Worm (Caenorhabditis elegans) whole organism, young adult: ENCODE results near the gene clec-191.
"Not testable (repeated sequence)": the region's sequence is repeated elsewhere in the genome, so short reads cannot be mapped to it uniquely, and the experiment has no call there.

Experiments used
- B0019.2 ChIP-seq: fragments of 200-800 bp; sonication (Bioruptor generic); conservative IDR thresholded peaks from 2 replicates; pipeline ENCODE4 v1.3.6; 2022; ENCODE audit warnings: missing genetic modification reagents, missing genetic modification characterization, missing compliant biosample characterization
- B0261.1 ChIP-seq: sonication (generic microtip); optimal IDR thresholded peaks from 2 replicates; lab custom pipeline; 2016; ENCODE audit warnings: mild to moderate bottlenecking, missing genetic modification characterization, moderate library complexity, missing compliant biosample characterization
- C06A6.2 ChIP-seq: fragments of 200-800 bp; sonication (Bioruptor generic); conservative IDR thresholded peaks from 2 replicates; pipeline ENCODE4 v1.3.6; 2022; ENCODE audit warnings: missing genetic modification characterization, missing compliant biosample characterization
- F37B4.10 ChIP-seq: fragments of 200-800 bp; sonication (Bioruptor generic); IDR thresholded peaks from 2 replicates; pipeline ENCODE4 v1.3.6; 2022; ENCODE audit warnings: missing genetic modification characterization, missing compliant biosample characterization
- F52B5.7 ChIP-seq: sonication (generic microtip); optimal IDR thresholded peaks from 2 replicates; lab custom pipeline; 2016; ENCODE audit warnings: mild to moderate bottlenecking, missing genetic modification characterization, missing compliant biosample characterization
- Y53F4B.3 ChIP-seq: fragments of 200-800 bp; sonication (Bioruptor generic); IDR thresholded peaks from 2 replicates; pipeline ENCODE4 v1.3.6; 2022; ENCODE audit warnings: missing genetic modification reagents, missing genetic modification characterization, missing compliant biosample characterization
- atf-7 ChIP-seq: sonication (generic microtip); optimal IDR thresholded peaks from 2 replicates; lab custom pipeline; 2017; ENCODE audit warnings: mild to moderate bottlenecking, missing genetic modification characterization, missing compliant biosample characterization
- athp-1 ChIP-seq: sonication (generic microtip); optimal IDR thresholded peaks from 2 replicates; lab custom pipeline; 2017; ENCODE audit warnings: mild to moderate bottlenecking, missing genetic modification characterization, missing compliant biosample characterization
- attf-6 ChIP-seq: fragments of 200-800 bp; sonication (Bioruptor generic); IDR thresholded peaks from 2 replicates; pipeline ENCODE4 v1.3.6; 2022; ENCODE audit warnings: missing genetic modification reagents, missing genetic modification characterization, missing compliant biosample characterization
- bed-1 ChIP-seq: fragments of 200-800 bp; sonication (Bioruptor generic); IDR thresholded peaks from 2 replicates; pipeline ENCODE4 v1.3.6; 2022; ENCODE audit warnings: missing genetic modification reagents, missing genetic modification characterization, missing compliant biosample characterization
- ccch-3 ChIP-seq: fragments of 200-800 bp; sonication (Bioruptor generic); optimal IDR thresholded peaks from 2 replicates; lab custom pipeline; 2018; ENCODE audit warnings: mild to moderate bottlenecking, missing genetic modification characterization, missing compliant biosample characterization
- ceh-100 ChIP-seq: fragments of 200-800 bp; sonication (Bioruptor generic); IDR thresholded peaks from 2 replicates; pipeline ENCODE4 v1.3.6; 2022; ENCODE audit warnings: missing genetic modification reagents, missing genetic modification characterization, missing compliant biosample characterization
- gei-17 ChIP-seq: fragments of 200-800 bp; sonication (Bioruptor generic); optimal IDR thresholded peaks from 2 replicates; lab custom pipeline; 2018; ENCODE audit warnings: mild to moderate bottlenecking, missing genetic modification characterization, missing compliant biosample characterization
- hlh-26 ChIP-seq: fragments of 200-800 bp; sonication (Bioruptor generic); conservative IDR thresholded peaks from 2 replicates; pipeline ENCODE4 v1.3.6; 2022; ENCODE audit warnings: missing genetic modification reagents, missing genetic modification characterization, missing compliant biosample characterization
- hmg-1.2 ChIP-seq: fragments of 200-800 bp; sonication (Bioruptor generic); IDR thresholded peaks from 2 replicates; pipeline ENCODE4 v1.3.6; 2022; ENCODE audit warnings: missing genetic modification reagents, missing genetic modification characterization, missing compliant biosample characterization
- lag-1 ChIP-seq: fragments of 200-800 bp; sonication (Bioruptor generic); IDR thresholded peaks from 2 replicates; pipeline ENCODE4 v1.3.6; 2022; ENCODE audit warnings: missing genetic modification reagents, missing genetic modification characterization, missing compliant biosample characterization
- let-526 ChIP-seq: fragments of 200-800 bp; sonication (Bioruptor generic); IDR thresholded peaks from 2 replicates; pipeline ENCODE4 v1.3.6; 2022; ENCODE audit warnings: missing genetic modification reagents, missing genetic modification characterization, missing compliant biosample characterization
- lin-26 ChIP-seq: fragments of 200-800 bp; sonication (Bioruptor generic); IDR thresholded peaks from 2 replicates; pipeline ENCODE4 v1.3.6; 2022; ENCODE audit warnings: missing genetic modification reagents, missing genetic modification characterization, missing compliant biosample characterization
- lin-35 ChIP-seq, 3 experiments: fragments of 150-350 bp in 2 of 3; sonication (generic microtip) in 1 of 3; optimal IDR thresholded peaks; 2 replicates each; lab custom pipeline; 2014 to 2018; ENCODE audit warnings: missing biosample characterization in 3 of 3, missing genetic modification characterization in 3 of 3, missing genetic modification reagents in 3 of 3
- mel-28 ChIP-seq: sonication (generic microtip); optimal IDR thresholded peaks from 2 replicates; lab custom pipeline; 2016; ENCODE audit warnings: borderline replicate concordance, mild to moderate bottlenecking, missing genetic modification characterization, missing compliant biosample characterization
- mes-4 ChIP-seq: sonication (generic microtip); optimal IDR thresholded peaks from 2 replicates; lab custom pipeline; 2016; ENCODE audit warnings: missing genotype, missing genetic modification characterization, missing compliant biosample characterization
- nfyb-1 ChIP-seq: fragments of 200-800 bp; sonication (Bioruptor generic); IDR thresholded peaks from 2 replicates; pipeline ENCODE4 v1.3.6; 2022; ENCODE audit warnings: missing genetic modification reagents, missing genetic modification characterization, missing compliant biosample characterization
- repo-1 ChIP-seq: sonication (generic microtip); optimal IDR thresholded peaks from 2 replicates; lab custom pipeline; 2017; ENCODE audit warnings: mild to moderate bottlenecking, missing genetic modification characterization, missing compliant biosample characterization
- rpc-1 ChIP-seq, 2 experiments: fragments of 150-350 bp in 1 of 2; sonication (generic microtip) in 1 of 2; optimal IDR thresholded peaks; 2 replicates each; lab custom pipeline; 2014 to 2018; ENCODE audit warnings: missing biosample characterization in 1 of 2, missing genetic modification characterization in 1 of 2, missing genetic modification reagents in 1 of 2, missing genotype in 1 of 2
- snpc-1.3 ChIP-seq: sonication (generic microtip); optimal IDR thresholded peaks from 2 replicates; lab custom pipeline; 2017; ENCODE audit warnings: missing genetic modification characterization, mild to moderate bottlenecking, missing compliant biosample characterization, antibody characterized with exemption, moderate library complexity, missing genotype, missing genetic modification reagents; ENCODE audit not compliant: insufficient read depth
- snpc-4 ChIP-seq, 5 experiments: fragments of 150-350 bp in 1 of 5; sonication (generic microtip) in 4 of 5; optimal IDR thresholded peaks; 2 replicates each; lab custom pipeline; 2014 to 2018; ENCODE audit warnings: missing genetic modification characterization in 5 of 5, missing biosample characterization in 3 of 5, antibody characterized with exemption in 2 of 5, mild to moderate bottlenecking in 2 of 5, missing compliant biosample characterization in 2 of 5, missing genotype in 2 of 5, moderate library complexity in 2 of 5, missing genetic modification reagents in 1 of 5
- tbp1 ChIP-seq: fragments of 200-800 bp; sonication (Bioruptor generic); optimal IDR thresholded peaks from 2 replicates; lab custom pipeline; 2018; ENCODE audit warnings: mild to moderate bottlenecking, missing genetic modification characterization, missing compliant biosample characterization
- unc-130 ChIP-seq: sonication (generic microtip); optimal IDR thresholded peaks from 2 replicates; lab custom pipeline; 2016; ENCODE audit warnings: missing genetic modification reagents, missing genetic modification characterization, missing compliant biosample characterization
- ztf-18 ChIP-seq: sonication (generic microtip); optimal IDR thresholded peaks from 2 replicates; lab custom pipeline; 2016; ENCODE audit warnings: missing genotype, mild to moderate bottlenecking, missing genetic modification characterization, missing compliant biosample characterization
- ztf-3 ChIP-seq: fragments of 200-800 bp; sonication (Bioruptor generic); optimal IDR thresholded peaks from 2 replicates; lab custom pipeline; 2018; ENCODE audit warnings: mild to moderate bottlenecking, missing genetic modification characterization, missing compliant biosample characterization

Gene clec-191

DNA sequence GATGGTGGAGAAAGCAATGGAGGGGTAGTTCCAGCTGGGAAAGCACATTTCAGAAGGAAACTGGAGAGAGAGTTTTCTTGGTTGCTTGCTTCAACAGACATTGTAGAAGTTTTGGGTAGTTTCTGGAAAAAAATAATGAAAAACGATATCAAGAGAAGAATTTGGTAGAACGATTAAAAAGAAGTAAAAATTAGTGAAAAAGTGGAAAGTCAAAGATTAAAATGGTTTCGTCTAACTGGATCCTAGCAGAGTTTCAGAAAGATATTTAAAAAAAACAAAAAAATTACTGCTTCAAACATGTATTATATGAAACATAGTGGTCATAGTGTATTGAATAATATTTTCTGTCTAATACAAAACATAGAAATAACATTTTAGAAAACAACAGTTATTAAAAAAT lies 3.2 kb downstream of the clec-191 start, which contains the start of gene F38C2.7:
Gene F38C2.7, minus strand, starts transcription at position 101 of the 400 bp plus-strand sequence.
- TF ChIP-seq ccch-3 (GFP tag; lab: Kevin White, UChicago), result no peak
- TF ChIP-seq F37B4.10 (GFP tag; lab: Robert Waterston, UW), result no peak
- no peak for TF ChIP-seq B0019.2
- TF ChIP-seq bed-1 (GFP tag; lab: Robert Waterston, UW), result no peak
- no peak for TF ChIP-seq ceh-100
- TF ChIP-seq let-526, result no peak
- TF ChIP-seq athp-1 (tag; lab: Kevin White, UChicago), result no peak
- no peak for TF ChIP-seq nfyb-1 (GFP tag; lab: Robert Waterston, UW)

DNA sequence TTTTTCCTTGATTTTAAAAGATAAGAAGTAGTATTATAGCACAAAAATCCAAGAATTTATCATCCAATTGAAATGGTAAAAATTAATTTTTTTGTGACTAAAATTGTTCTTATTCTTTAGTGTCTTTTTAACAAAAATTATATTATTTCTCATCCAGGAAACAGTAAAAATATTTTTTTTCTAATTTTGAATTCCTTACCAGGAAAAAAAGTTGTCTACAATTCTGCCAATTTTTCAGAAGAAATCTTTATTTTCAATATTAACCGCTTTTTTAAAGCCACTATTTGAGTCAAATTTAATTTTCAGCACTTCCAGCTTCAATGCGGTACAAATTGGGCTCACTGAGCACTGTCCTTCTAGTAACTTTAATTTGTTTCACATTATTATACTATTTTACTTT lies 9.6 kb downstream of the clec-191 start, which contains the start of gene F38C2.4:
Gene F38C2.4, plus strand, starts transcription at position 301 of the 400 bp plus-strand sequence.
- TF ChIP-seq snpc-4 (GFP tag; optimal IDR thresholded peaks at IDR 0.05; lab: Kevin White, UChicago) (no peak), snpc-4 (tag; optimal IDR thresholded peaks at IDR 0.05; lab: Kevin White, UChicago) (peak in 2 of 4 experiments; percentile 12 to 43), C06A6.2 (no peak), ztf-18 (no peak)
- TF ChIP-seq, all 124 proteins: peak for 1

DNA sequence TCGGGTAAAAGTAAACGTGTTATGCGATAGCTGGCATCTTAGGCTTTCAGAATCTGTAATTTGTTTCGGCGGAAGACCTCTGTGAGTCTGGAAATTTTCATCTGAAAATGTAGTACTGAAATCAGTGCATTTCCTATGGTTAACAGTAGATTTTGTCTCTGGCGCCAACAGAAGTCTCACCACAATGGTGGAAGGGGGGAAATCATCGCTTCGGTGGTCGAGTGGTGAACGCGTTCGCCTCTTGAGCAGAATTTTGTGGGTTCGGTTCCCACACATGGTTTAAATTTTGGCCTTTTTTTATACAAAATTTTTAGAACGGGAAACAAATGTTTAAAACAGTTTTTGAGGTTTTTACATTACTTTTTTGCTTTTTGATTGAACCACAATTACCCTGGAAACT lies 20.3 kb downstream of the clec-191 start:
- TF ChIP-seq tbp1 (peak; percentile 79), rpc-1 (tag; optimal IDR thresholded peaks at IDR 0.05; lab: Kevin White, UChicago) (peak; percentile 51), snpc-4 (tag; optimal IDR thresholded peaks at IDR 0.05; lab: Kevin White, UChicago) (peak in 1 of 4 experiments; percentile 86), B0261.1 (tag; lab: Kevin White, UChicago) (peak; percentile 55), hmg-1.2 (GFP tag; lab: Robert Waterston, UW) (peak; percentile 46; the same call in 1 of the 2 replicates), attf-6 (GFP tag; lab: Robert Waterston, UW) (peak; percentile 95)
- not testable (repeated sequence) for TF ChIP-seq rpc-1 (optimal IDR thresholded peaks at IDR 0.05; lab: Kevin White, UChicago); snpc-4 (GFP tag; optimal IDR thresholded peaks at IDR 0.05; lab: Kevin White, UChicago)

DNA sequence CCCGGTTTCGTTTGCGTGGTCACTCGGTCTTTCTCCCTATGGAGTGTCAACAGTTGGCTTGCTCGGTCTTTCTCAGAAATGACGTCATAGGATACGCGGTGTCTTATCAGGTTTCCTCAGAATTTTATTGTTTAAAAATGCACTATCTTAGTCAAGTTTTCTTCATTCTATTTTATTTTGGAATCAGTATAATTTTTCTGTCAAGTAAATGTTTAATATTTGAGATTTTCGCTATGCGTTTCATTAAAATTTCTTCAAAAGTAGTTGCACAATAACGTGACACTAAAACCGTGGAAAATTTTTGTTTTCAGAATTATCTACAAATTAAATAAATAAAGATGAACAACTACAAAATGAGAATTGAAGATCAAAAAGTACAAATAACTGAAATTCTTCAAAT lies 23.2 kb downstream of the clec-191 start, which contains the start of gene hlh-31:
Gene hlh-31, plus strand, starts transcription at position 301 of the 400 bp plus-strand sequence.
- no peak for TF ChIP-seq mes-4 (tag; lab: Kevin White, UChicago)
- TF ChIP-seq F52B5.7 (tag; lab: Kevin White, UChicago), result no peak
- TF ChIP-seq, all 124 proteins: peak for 0

DNA sequence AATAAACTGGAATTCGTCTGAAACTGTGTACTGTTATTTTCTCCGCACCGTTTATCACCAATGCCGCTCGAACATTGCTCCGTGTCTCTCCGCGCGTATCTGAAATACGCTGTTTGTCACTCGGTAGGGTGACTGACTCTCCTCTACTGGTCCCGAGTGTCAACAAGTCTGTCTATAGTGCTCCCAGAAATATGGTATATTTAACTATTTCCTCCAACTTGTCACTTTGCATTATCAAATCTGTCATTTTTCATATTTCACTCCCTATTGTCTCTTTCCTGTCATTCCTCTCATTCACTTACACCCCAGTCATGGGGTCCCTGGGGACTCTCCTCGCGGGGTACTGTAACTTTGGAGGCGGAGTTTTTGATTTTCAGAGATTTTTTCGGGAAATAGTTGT lies 26.1 kb downstream of the clec-191 start, which contains the start of gene hlh-17:
Gene hlh-17, plus strand, starts transcription at position 301 of the 400 bp plus-strand sequence.
- no peak for TF ChIP-seq unc-130 (GFP tag; lab: Kevin White, UChicago)
- TF ChIP-seq lin-26, result no peak
- TF ChIP-seq mel-28 (tag; lab: Kevin White, UChicago), result no peak
- TF ChIP-seq Y53F4B.3, result no peak
- no peak for TF ChIP-seq gei-17 (GFP tag; lab: Kevin White, UChicago)
- TF ChIP-seq hlh-26 (GFP tag; lab: Robert Waterston, UW), result no peak
- no peak for TF ChIP-seq ztf-3
- TF ChIP-seq atf-7, result no peak
- no peak for TF ChIP-seq repo-1 (tag; lab: Kevin White, UChicago)
- TF ChIP-seq lag-1 (GFP tag; lab: Robert Waterston, UW), result no peak
- no peak for TF ChIP-seq lin-35 (GFP tag; optimal IDR thresholded peaks at IDR 0.05; lab: Kevin White, UChicago)
- no peak for TF ChIP-seq B0261.1 (tag; lab: Kevin White, UChicago)
- TF ChIP-seq snpc-1.3 (tag; lab: Kevin White, UChicago), result no peak
